Worm (Caenorhabditis elegans) whole organism, L4 larva: ENCODE results near the gene T08B1.4.
A peak's percentile ranks its signal among the peaks of the same experiment; 100 is the strongest.

ENCODE experiments used
- D1046.2 ChIP-seq: fragments of 200-800 bp; sonication (Bioruptor generic); IDR thresholded peaks from 2 replicates; pipeline ENCODE4 v1.3.6; 2022; ENCODE audit warnings: missing genetic modification characterization, missing compliant biosample characterization
- F49E8.2 ChIP-seq: sonication (generic microtip); optimal IDR thresholded peaks from 2 replicates; lab custom pipeline; 2016; ENCODE audit warnings: missing compliant biosample characterization, mild to moderate bottlenecking, missing genetic modification characterization, borderline replicate concordance
- T26A8.4 ChIP-seq: fragments of 200-800 bp; sonication (Bioruptor generic); IDR thresholded peaks from 2 replicates; pipeline ENCODE4 v1.3.6; 2022; ENCODE audit warnings: missing genetic modification characterization, missing compliant biosample characterization
- Y105C5A.15 ChIP-seq: fragments of 200-800 bp; sonication (Bioruptor generic); IDR thresholded peaks from 2 replicates; pipeline ENCODE4 v1.3.6; 2022; ENCODE audit warnings: missing genetic modification characterization, missing compliant biosample characterization
- aha-1 ChIP-seq: fragments of 150-350 bp; peaks from one replicate; lab custom pipeline; 2014; ENCODE audit warnings: missing biosample characterization, missing genetic modification characterization
- ceh-32 ChIP-seq: sonication (generic microtip); optimal IDR thresholded peaks from 2 replicates; lab custom pipeline; 2016; ENCODE audit warnings: mild to moderate bottlenecking, missing genetic modification characterization, missing compliant biosample characterization; ENCODE audit not compliant: poor library complexity
- ceh-44 ChIP-seq: fragments of 200-800 bp; sonication (Bioruptor generic); IDR thresholded peaks from 2 replicates; pipeline ENCODE4 v1.3.6; 2022; ENCODE audit warnings: missing genetic modification reagents, missing genetic modification characterization, missing compliant biosample characterization
- cey-2 ChIP-seq: sonication (generic microtip); optimal IDR thresholded peaks from 3 replicates; lab custom pipeline; 2017; ENCODE audit warnings: missing genetic modification characterization, mild to moderate bottlenecking, missing compliant biosample characterization, antibody characterized with exemption, borderline replicate concordance; ENCODE audit not compliant: insufficient read depth
- daf-8 ChIP-seq: fragments of 200-800 bp; sonication (Bioruptor generic); IDR thresholded peaks from 2 replicates; pipeline ENCODE4 v1.3.6; 2022; ENCODE audit warnings: missing genetic modification characterization, missing compliant biosample characterization
- jun-1 ChIP-seq: fragments of 150-350 bp; optimal IDR thresholded peaks from 2 replicates; lab custom pipeline; 2014; ENCODE audit warnings: missing biosample characterization, missing genetic modification reagents, missing genetic modification characterization
- lin-13 ChIP-seq: fragments of 150-350 bp; optimal IDR thresholded peaks from 2 replicates; lab custom pipeline; 2014; ENCODE audit warnings: missing biosample characterization, missing genetic modification reagents, missing genetic modification characterization
- lin-39 ChIP-seq: fragments of 150-350 bp; optimal IDR thresholded peaks from 2 replicates; lab custom pipeline; 2014; ENCODE audit warnings: missing biosample characterization, missing genetic modification reagents, missing genetic modification characterization
- madf-9 ChIP-seq: fragments of 200-800 bp; sonication (Bioruptor generic); conservative IDR thresholded peaks from 2 replicates; pipeline ENCODE4 v1.3.6; 2022; ENCODE audit warnings: missing genetic modification reagents, missing genetic modification characterization, missing compliant biosample characterization
- mdt-29 ChIP-seq: fragments of 200-800 bp; sonication (Bioruptor generic); IDR thresholded peaks from 2 replicates; pipeline ENCODE4 v1.3.6; 2022; ENCODE audit warnings: missing genetic modification reagents, missing genetic modification characterization, missing compliant biosample characterization
- nhr-10 ChIP-seq: fragments of 150-350 bp; optimal IDR thresholded peaks from 2 replicates; lab custom pipeline; 2014; ENCODE audit warnings: missing biosample characterization, missing genetic modification characterization
- nhr-25 ChIP-seq: sonication (generic microtip); optimal IDR thresholded peaks from 2 replicates; lab custom pipeline; 2017; ENCODE audit warnings: missing genetic modification characterization, mild to moderate bottlenecking, missing compliant biosample characterization, antibody characterized with exemption, moderate library complexity, borderline replicate concordance; ENCODE audit not compliant: insufficient read depth
- nhr-41 ChIP-seq: fragments of 200-800 bp; sonication (Bioruptor generic); IDR thresholded peaks from 2 replicates; pipeline ENCODE4 v1.3.6; 2022; ENCODE audit warnings: missing genetic modification reagents, missing genetic modification characterization, missing compliant biosample characterization
- set-16 ChIP-seq: fragments of 200-800 bp; sonication (Bioruptor generic); IDR thresholded peaks from 2 replicates; pipeline ENCODE4 v1.3.6; 2022; ENCODE audit warnings: missing genetic modification reagents, missing genetic modification characterization, missing compliant biosample characterization
- tag-97 ChIP-seq: fragments of 200-800 bp; sonication (Bioruptor generic); IDR thresholded peaks from 2 replicates; pipeline ENCODE4 v1.3.6; 2022; ENCODE audit warnings: missing genetic modification characterization, missing compliant biosample characterization
- unc-62 ChIP-seq, 3 experiments: fragments of 150-350 bp in 1 of 3; sonication (generic microtip); optimal IDR thresholded peaks in 2 of 3; peaks in 1 of 3; 1 replicate in 1 of 3; 2 replicates in 2 of 3; lab custom pipeline; 2014 to 2017; ENCODE audit warnings: missing biosample characterization in 3 of 3, missing genetic modification characterization in 3 of 3, missing genetic modification reagents in 3 of 3, missing genotype in 1 of 3
- zfp-3 ChIP-seq: fragments of 200-800 bp; sonication (Bioruptor generic); conservative IDR thresholded peaks from 2 replicates; pipeline ENCODE4 v1.3.6; 2022; ENCODE audit warnings: missing genetic modification reagents, missing genetic modification characterization, missing compliant biosample characterization
- zip-11 ChIP-seq: fragments of 200-800 bp; sonication (Bioruptor generic); IDR thresholded peaks from 2 replicates; pipeline ENCODE4 v1.3.6; 2022; ENCODE audit warnings: missing genetic modification characterization, missing compliant biosample characterization
- zip-2 ChIP-seq: fragments of 150-350 bp; optimal IDR thresholded peaks from 2 replicates; lab custom pipeline; 2014; ENCODE audit warnings: missing biosample characterization, missing genetic modification characterization

Gene T08B1.4

ce11 chrV:2013824-2014223, 34.8 kb downstream of the T08B1.4 start, which contains the start of gene F59A7.11:
Gene F59A7.11, minus strand, starts transcription at chrV:2013924.
- no peak for TF ChIP-seq zfp-3 (GFP tag; lab: Robert Waterston, UW)

ce11 chrV:2016428-2016827, 37.4 kb downstream of the T08B1.4 start, which contains the start of gene F59A7.2:
Gene F59A7.2, minus strand, starts transcription at chrV:2016528.
- no peak for TF ChIP-seq nhr-41 (GFP tag; lab: Robert Waterston, UW)
- TF ChIP-seq nhr-10 (tag; lab: Kevin White, UChicago), result no peak
- peak; percentile 16 for TF ChIP-seq aha-1 (tag; lab: Kevin White, UChicago)

DNA sequence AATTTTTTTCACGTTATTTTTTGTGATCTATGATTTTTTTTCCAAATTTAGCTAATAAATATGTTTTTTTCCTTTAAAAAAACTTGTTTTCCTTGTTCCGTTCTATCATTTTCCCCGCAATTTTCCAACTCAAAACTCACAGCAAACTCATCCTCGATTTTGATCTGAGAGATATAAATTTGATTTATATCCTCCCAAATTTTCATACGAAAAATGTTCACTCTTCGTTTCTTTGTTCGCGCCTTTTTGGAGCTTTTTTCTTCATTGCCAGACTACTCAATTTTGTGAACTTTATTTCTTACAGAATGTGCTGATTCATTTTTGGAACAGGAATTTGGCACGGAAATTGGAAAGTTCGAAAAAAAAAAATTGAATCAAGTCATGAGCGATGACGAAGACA, 39.6 kb downstream of the T08B1.4 start, which contains the start of gene F59A7.14:
Gene F59A7.14 (plus strand): TSS at position 301 of the 400 bp plus-strand sequence.
- TF ChIP-seq Y105C5A.15 (GFP tag; lab: Robert Waterston, UW) (no peak), T26A8.4 (GFP tag; lab: Robert Waterston, UW) (no peak), madf-9 (GFP tag; lab: Robert Waterston, UW) (no peak), nhr-10 (tag; lab: Kevin White, UChicago) (no peak), daf-8 (GFP tag; lab: Robert Waterston, UW) (no peak)

- TF ChIP-seq ceh-32 (tag; lab: Kevin White, UChicago) (no peak), D1046.2 (GFP tag; lab: Robert Waterston, UW) (no peak), lin-39 (tag; lab: Kevin White, UChicago) (no peak), madf-9 (GFP tag; lab: Robert Waterston, UW) (no peak), ceh-44 (GFP tag; lab: Robert Waterston, UW) (no peak), cey-2 (tag; lab: Kevin White, UChicago) (no peak), jun-1 (tag; lab: Kevin White, UChicago) (no peak), nhr-25 (tag; lab: Kevin White, UChicago) (no peak), tag-97 (no peak)
Measured at ce11 chrV:2021283-2021682, 42.2 kb downstream of the T08B1.4 start.

DNA sequence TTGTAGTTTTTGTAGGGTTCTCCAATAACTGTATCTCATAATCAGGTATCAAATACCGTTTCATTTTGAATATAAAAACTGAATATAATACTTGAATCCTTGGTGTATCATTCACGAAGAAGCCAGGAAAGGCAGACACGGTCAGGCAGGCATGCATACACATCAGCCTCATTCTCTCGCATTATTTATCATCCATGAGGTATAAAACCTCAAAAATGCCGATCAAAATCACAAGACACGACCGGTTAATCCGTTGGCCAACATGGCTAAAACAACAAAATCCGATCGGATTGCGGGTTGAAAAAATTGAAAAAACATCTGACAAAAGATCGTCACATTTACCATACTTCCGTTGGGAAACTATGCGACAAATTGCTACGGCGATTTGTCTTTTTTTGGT, 43.3 kb downstream of the T08B1.4 start, which contains the start of gene F59A7.5:
Gene F59A7.5 (plus strand): TSS at position 301 of the 400 bp plus-strand sequence.
- peak in 1 of 2 experiments; percentile 13 for TF ChIP-seq unc-62 (GFP tag; optimal IDR thresholded peaks at IDR 0.05 in 1 of 2; lab: Kevin White, UChicago)
- TF ChIP-seq unc-62 (tag; optimal IDR thresholded peaks at IDR 0.05; lab: Kevin White, UChicago), result no peak
- no peak for TF ChIP-seq lin-13 (GFP tag; lab: Kevin White, UChicago)

DNA sequence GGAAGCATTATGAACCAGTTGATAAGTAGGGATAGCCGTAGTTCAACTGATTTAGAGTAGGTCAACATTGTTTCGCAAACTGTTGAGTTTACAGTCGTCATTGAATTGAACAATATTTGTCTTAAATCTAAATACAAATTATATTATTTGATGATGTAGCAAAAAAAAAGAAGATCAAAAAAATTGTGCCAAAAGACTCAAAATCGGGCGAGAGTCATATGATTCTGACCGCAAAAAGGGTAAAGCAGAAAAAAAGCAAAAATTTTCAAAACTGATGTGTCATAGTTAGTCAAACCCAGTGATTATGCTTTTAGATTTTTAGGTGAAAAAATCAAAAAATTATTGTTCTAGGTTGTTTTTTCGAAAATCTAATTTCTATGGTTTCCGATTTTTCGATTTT, 48.7 kb downstream of the T08B1.4 start, which contains the start of gene srab-13:
Gene srab-13 (minus strand): TSS at position 101 of the 400 bp plus-strand sequence.
- no peak for TF ChIP-seq zfp-3 (GFP tag; lab: Robert Waterston, UW)
- no peak for TF ChIP-seq F49E8.2 (tag; lab: Kevin White, UChicago)
- no peak for TF ChIP-seq zip-11 (GFP tag; lab: Robert Waterston, UW)
- no peak for TF ChIP-seq nhr-25 (tag; lab: Kevin White, UChicago)
- TF ChIP-seq mdt-29 (GFP tag; lab: Robert Waterston, UW), result no peak
- TF ChIP-seq cey-2 (tag; lab: Kevin White, UChicago), result no peak
- TF ChIP-seq, all 104 proteins: peak for 0

DNA sequence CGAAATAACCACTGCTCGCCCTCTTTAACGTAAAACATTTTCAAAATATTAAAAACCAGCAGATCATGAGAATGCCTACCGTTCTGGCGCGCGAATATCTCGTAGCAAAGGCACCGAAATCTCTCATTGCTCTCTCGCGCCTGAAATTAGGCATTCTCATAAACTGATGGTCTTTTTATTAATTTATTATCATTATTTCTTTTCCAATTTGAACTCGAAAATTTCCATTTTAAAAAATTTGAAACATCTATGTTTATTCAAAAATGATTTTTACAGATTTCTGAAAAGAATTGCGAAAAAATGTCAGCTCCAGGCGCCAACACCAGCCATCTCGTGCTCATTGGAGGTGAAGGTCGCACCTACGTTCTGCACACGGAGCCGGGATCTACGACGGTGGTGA, 50.8 kb downstream of the T08B1.4 start, which contains the start of gene F59A7.12:
Gene F59A7.12 (plus strand): TSS at position 301 of the 400 bp plus-strand sequence.
- TF ChIP-seq set-16 (peak; percentile 62), D1046.2 (GFP tag; lab: Robert Waterston, UW) (no peak), zip-2 (tag; lab: Kevin White, UChicago) (no peak), daf-8 (GFP tag; lab: Robert Waterston, UW) (no peak)
- TF ChIP-seq, all 104 proteins: peak for 1

DNA sequence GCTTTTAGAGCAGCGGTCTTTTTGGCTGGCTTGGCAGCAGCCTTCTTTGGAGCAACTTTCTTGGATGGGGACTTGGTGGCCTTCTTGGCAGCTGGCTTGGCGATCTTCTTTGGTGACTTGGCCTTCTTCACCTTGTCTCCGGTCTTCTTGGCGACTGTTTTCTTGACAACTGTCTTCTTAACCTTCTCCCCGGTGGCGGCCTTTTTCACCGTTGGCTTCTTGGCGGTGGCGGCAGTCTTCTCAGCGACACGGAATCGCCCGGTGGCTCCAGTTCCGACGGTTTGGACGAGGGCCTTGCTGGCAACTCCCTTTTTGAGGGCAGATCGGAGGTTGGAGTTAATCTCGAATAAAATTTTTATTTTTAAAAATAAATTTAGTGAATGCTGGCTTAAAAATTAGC, 51.6 kb downstream of the T08B1.4 start:
- TF ChIP-seq Y105C5A.15 (GFP tag; lab: Robert Waterston, UW), result no peak
- TF ChIP-seq set-16, result peak; percentile 75
- peak in 1 of 2 experiments; percentile 43 for TF ChIP-seq unc-62 (GFP tag; optimal IDR thresholded peaks at IDR 0.05 in 1 of 2; lab: Kevin White, UChicago)
- TF ChIP-seq unc-62 (tag; optimal IDR thresholded peaks at IDR 0.05; lab: Kevin White, UChicago), result no peak
